Fruit fly (Drosophila melanogaster): Measurements from ENCODE around the gene CG5162.

Gene CG5162

DNA sequence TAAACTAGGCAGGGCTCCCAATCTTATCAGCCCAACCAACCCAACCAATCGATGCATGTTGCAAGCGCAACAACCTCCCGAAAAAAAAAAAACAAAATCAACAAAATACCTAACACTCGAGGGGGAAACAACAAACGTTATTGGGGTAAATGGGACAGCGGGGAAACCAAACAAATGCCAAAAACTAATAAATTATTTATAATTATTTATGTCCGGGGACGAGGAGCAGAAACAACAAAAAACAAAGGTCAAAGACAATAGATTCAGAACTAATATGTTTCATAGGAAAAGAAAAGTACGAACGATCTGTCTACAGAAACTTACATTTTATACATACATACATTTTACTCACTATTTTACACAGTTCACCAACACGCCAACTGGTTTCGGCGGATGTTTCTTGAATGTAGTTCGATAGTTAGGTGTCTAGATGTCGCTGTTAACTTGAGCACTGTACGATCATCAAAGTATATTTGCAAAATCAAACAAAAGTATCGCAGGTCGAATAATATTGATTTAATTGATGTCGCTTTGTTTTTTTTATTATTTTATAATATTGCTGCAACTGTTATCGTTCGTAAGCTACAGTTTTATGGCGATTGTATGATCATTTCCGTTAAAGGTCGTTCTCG, 39.4 kb upstream of the CG5162 start (continued):
- TF ChIP-seq CG11695 (GFP tag; IDR thresholded peaks at IDR 0.05) (no peak), cwo (GFP tag; optimal IDR thresholded peaks at IDR 0.05) (no peak), Six4 (GFP tag; optimal IDR thresholded peaks at IDR 0.05) (no peak), Ravus (GFP tag; IDR thresholded peaks at IDR 0.05) (no peak), CG4282 (GFP tag; optimal IDR thresholded peaks at IDR 0.05) (no peak), mld (GFP tag; IDR thresholded peaks at IDR 0.05; ENCODE audit: partially characterized antibody) (no peak), CG10462 (GFP tag; optimal IDR thresholded peaks at IDR 0.05) (no peak), CG11247 (GFP tag; IDR thresholded peaks at IDR 0.05) (peak; percentile 54), Hsf (GFP tag; optimal IDR thresholded peaks at IDR 0.05) (peak; percentile 56), peb (GFP tag; IDR thresholded peaks at IDR 0.05) (no peak), CG10366 (GFP tag; IDR thresholded peaks at IDR 0.05) (peak; percentile 40; the same call in 1 of the 2 replicates), MTF-1 (GFP tag; optimal IDR thresholded peaks at IDR 0.05; ENCODE audit: borderline replicate concordance) (peak; percentile 8), CG6654 (GFP tag; optimal IDR thresholded peaks at IDR 0.05) (peak; percentile 60), CG12391 (tag; optimal IDR thresholded peaks at IDR 0.05) (peak; percentile 14), NFAT (GFP tag; IDR thresholded peaks at IDR 0.05) (peak; percentile 68; the same call in 1 of the 2 replicates)

dm6 chrX:17176542-17176941, 38.6 kb upstream of the CG5162 start:
- TF ChIP-seq unpg (GFP tag; optimal IDR thresholded peaks at IDR 0.05) (peak; percentile 57), CG11696 (GFP tag; IDR thresholded peaks at IDR 0.05) (0 out of 2 replicates have a peak, but pooled peaks have one; percentile 29), Gsc (GFP tag; IDR thresholded peaks at IDR 0.05) (no peak), Tbp (GFP tag; optimal IDR thresholded peaks at IDR 0.05) (no peak), CG2678 (tag; optimal IDR thresholded peaks at IDR 0.05) (peak; percentile 60), sens (GFP tag) (peak; percentile 83), CG3847 (GFP tag; IDR thresholded peaks at IDR 0.05) (peak; percentile 44; the same call in 1 of the 2 replicates), CG10267 (tag; optimal IDR thresholded peaks at IDR 0.05) (peak; percentile 4), exex (tag; optimal IDR thresholded peaks at IDR 0.05) (no peak), Hsf (GFP tag; optimal IDR thresholded peaks at IDR 0.05) (peak; percentile 58), sim (GFP tag; IDR thresholded peaks at IDR 0.05) (no peak), pum (GFP tag; optimal IDR thresholded peaks at IDR 0.05) (peak; percentile 46), CG30403 (GFP tag; optimal IDR thresholded peaks at IDR 0.05) (peak; percentile 37), chinmo (GFP tag; IDR thresholded peaks at IDR 0.05; ENCODE audit: partially characterized antibody) (no peak), cas (GFP tag; IDR thresholded peaks at IDR 0.05) (peak; percentile 39; the same call in 1 of the 2 replicates), vvl (GFP tag; IDR thresholded peaks at IDR 0.05) (peak; percentile 72), CG14014 (GFP tag; IDR thresholded peaks at IDR 0.05) (peak; percentile 57), CG12219 (GFP tag; optimal IDR thresholded peaks at IDR 0.05) (peak; percentile 24), CG31224 (GFP tag; IDR thresholded peaks at IDR 0.05) (0 out of 2 replicates have a peak, but pooled peaks have one; percentile 20), unc-4 (GFP tag; IDR thresholded peaks at IDR 0.05; ENCODE audit: partially characterized antibody) (no peak), CG13296 (GFP tag; optimal IDR thresholded peaks at IDR 0.05) (peak; percentile 38), CG12391 (tag; optimal IDR thresholded peaks at IDR 0.05) (peak; percentile 38), Fer1 (GFP tag; optimal IDR thresholded peaks at IDR 0.05) (peak; percentile 71), CG18599 (GFP tag; optimal IDR thresholded peaks at IDR 0.05) (peak; percentile 53), lab (GFP tag; optimal IDR thresholded peaks at IDR 0.05) (peak; percentile 73), CG9727 (GFP tag; optimal IDR thresholded peaks at IDR 0.05) (peak; percentile 13), Mes4 (GFP tag; optimal IDR thresholded peaks at IDR 0.05) (peak; percentile 44), Kr (GFP tag; optimal IDR thresholded peaks at IDR 0.05) (no peak), bcd (GFP tag; optimal IDR thresholded peaks at IDR 0.05) (peak; percentile 34), ttk (GFP tag; IDR thresholded peaks at IDR 0.05) (peak; percentile 48), Mad (GFP tag; optimal IDR thresholded peaks at IDR 0.05) (no peak), caup (GFP tag; optimal IDR thresholded peaks at IDR 0.05; ENCODE audit: severe bottlenecking) (peak; percentile 24), Chrac-16 (GFP tag; optimal IDR thresholded peaks at IDR 0.05) (peak; percentile 18), CG14667 (GFP tag; IDR thresholded peaks at IDR 0.05) (0 out of 2 replicates have a peak, but pooled peaks have one; percentile 22), Optix (GFP tag; IDR thresholded peaks at IDR 0.05) (no peak), CG5180 (GFP tag; optimal IDR thresholded peaks at IDR 0.05) (no peak)
